Worm (Caenorhabditis elegans): ENCODE measurements around the gene fkh-7.

The fkh-7 gene

DNA sequence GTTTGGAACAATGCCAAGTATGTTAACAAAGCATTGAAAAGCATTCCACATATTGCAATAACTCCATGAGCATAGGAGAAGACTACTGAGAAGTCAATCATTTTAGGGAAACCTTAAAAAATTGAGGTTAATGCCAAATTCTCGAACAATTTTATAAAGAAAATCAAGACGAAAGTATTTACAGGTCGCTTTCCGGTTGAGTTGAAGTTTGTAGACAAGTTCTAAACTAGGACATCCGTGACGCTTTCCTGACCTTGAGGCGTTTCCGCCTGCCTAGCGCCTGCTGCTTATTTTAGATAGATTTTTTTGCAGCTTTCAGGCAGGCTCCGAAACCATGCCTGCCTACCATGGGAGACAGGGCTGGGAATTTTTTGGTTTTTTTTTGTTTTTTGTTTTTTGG, 51.1 kb downstream of the fkh-7 start, which contains the start of gene srd-13:
Gene srd-13 (minus strand): TSS at position 101 of the 400 bp plus-strand sequence.
- TF ChIP-seq med-1 (GFP tag; optimal IDR thresholded peaks at IDR 0.05; ENCODE audit: insufficient read depth), result no peak
- TF ChIP-seq T22C8.4 (GFP tag; IDR thresholded peaks at IDR 0.05), result no peak
- no peak for TF ChIP-seq cog-1 (tag; optimal IDR thresholded peaks at IDR 0.05)
- TF ChIP-seq ztf-23 (GFP tag; IDR thresholded peaks at IDR 0.05), result no peak
- TF ChIP-seq ztf-29 (GFP tag; IDR thresholded peaks at IDR 0.05), result no peak
- TF ChIP-seq flt-1 (GFP tag; IDR thresholded peaks at IDR 0.05), result no peak
- no peak for TF ChIP-seq ref-1 (GFP tag; conservative IDR thresholded peaks at IDR 0.05)
- TF ChIP-seq klf-2 (GFP tag; conservative IDR thresholded peaks at IDR 0.05), result no peak
- TF ChIP-seq tab-1 (GFP tag; IDR thresholded peaks at IDR 0.05), result no peak

DNA sequence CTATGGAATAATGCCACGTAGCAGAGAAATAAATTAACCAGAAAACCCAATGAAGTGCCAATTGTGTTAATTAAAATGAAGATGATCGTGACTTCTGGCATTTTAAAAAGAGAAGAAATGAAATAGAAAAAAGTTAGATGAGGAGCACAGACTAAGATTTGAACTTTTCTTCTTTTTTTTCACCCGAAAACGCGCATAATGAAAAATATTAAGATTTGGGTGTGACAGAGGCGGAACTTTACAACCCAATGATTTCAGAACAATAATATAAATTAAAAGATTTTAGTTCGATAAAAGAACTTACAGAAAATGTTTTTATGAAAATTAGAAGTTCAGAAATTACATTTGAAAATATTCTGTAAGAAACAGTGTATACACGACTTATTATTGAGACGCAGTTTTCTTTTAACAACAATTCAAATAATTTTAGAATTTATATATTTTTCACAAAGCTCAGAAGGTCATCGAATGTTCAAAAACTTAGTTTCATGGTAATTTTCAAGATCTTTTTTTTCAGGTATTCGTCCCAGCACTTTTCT, 61.1 kb downstream of the fkh-7 start, which contains the start of the genes srd-8 and B0547.2:
Gene srd-8 (minus strand): TSS at position 101 of the 539 bp plus-strand sequence.
Gene B0547.2 (plus strand): TSS at position 489 of the 539 bp plus-strand sequence.
- no peak for TF ChIP-seq T22C8.4 (GFP tag; IDR thresholded peaks at IDR 0.05)
- no peak for TF ChIP-seq tab-1 (GFP tag; IDR thresholded peaks at IDR 0.05)
- TF ChIP-seq cog-1 (tag; optimal IDR thresholded peaks at IDR 0.05), result no peak
- no peak for TF ChIP-seq ref-1 (GFP tag; conservative IDR thresholded peaks at IDR 0.05)
- no peak for TF ChIP-seq klf-2 (GFP tag; conservative IDR thresholded peaks at IDR 0.05)
- no peak for TF ChIP-seq med-1 (GFP tag; optimal IDR thresholded peaks at IDR 0.05; ENCODE audit: insufficient read depth)
- TF ChIP-seq ztf-23 (GFP tag; IDR thresholded peaks at IDR 0.05), result no peak
- no peak for TF ChIP-seq ztf-29 (GFP tag; IDR thresholded peaks at IDR 0.05)
- TF ChIP-seq flt-1 (GFP tag; IDR thresholded peaks at IDR 0.05), result no peak

DNA sequence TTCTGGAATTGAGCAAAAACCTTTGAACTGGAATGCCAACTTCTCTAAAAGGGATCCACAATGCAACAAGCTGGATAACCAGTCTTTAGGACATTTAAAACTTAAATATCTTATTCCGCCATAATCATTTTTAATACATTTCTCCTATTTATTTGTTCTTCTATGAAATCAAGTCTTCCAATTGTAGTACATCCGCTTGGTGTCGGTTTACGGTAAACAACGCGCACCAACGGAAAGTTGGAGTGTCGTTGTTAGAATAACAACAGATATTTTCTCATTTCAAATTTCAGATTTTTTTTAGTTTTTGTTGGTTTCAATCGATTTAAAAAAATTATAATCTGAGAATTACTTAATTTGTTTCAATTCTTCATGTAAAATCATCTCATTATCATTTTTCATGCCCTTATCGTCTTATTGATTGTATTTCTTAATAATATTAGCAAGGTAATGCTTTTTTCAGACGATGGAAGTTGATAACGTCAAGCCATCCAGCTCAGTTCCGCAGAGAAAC, 64.6 kb downstream of the fkh-7 start, which contains the start of gene csn-5:
Gene csn-5 (plus strand): TSS at position 461 of the 511 bp plus-strand sequence.
- no peak for TF ChIP-seq tab-1 (GFP tag; IDR thresholded peaks at IDR 0.05)
- TF ChIP-seq ztf-23 (GFP tag; IDR thresholded peaks at IDR 0.05), result no peak
- TF ChIP-seq flt-1 (GFP tag; IDR thresholded peaks at IDR 0.05), result no peak
- TF ChIP-seq med-1 (GFP tag; optimal IDR thresholded peaks at IDR 0.05; ENCODE audit: insufficient read depth), result no peak
- TF ChIP-seq klf-2 (GFP tag; conservative IDR thresholded peaks at IDR 0.05), result no peak
- TF ChIP-seq T22C8.4 (GFP tag; IDR thresholded peaks at IDR 0.05), result no peak
- TF ChIP-seq ztf-29 (GFP tag; IDR thresholded peaks at IDR 0.05), result no peak
- TF ChIP-seq ref-1 (GFP tag; conservative IDR thresholded peaks at IDR 0.05), result no peak

DNA sequence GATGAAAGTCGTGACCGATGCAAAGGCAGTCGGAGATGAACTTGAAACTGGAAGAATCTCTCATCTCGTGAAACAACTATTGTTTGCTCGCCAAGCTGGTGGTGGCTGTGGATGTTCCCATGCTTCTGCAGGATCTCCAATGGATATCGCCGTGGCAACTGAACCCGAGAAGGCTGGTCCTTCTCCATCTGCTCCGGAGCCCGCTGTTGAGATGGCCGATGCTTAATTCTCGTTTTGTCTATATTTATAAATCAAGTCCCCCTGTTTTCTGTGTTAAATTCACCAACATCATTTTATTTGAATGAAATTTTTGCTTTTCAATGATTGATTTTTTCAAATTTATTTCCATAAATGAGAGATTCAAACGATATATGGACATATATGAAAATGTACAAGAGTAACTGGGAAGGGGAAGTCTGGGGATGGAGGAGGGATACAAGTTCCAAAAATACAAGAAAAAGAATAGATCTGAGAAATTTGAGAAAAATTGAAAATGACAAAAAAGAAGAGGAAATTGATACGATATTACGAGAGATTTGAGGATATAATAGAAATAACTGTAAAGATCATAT, 66.4 kb downstream of the fkh-7 start:
- no peak for TF ChIP-seq tab-1 (GFP tag; IDR thresholded peaks at IDR 0.05)
- no peak for TF ChIP-seq ztf-23 (GFP tag; IDR thresholded peaks at IDR 0.05)
- no peak for TF ChIP-seq ref-1 (GFP tag; conservative IDR thresholded peaks at IDR 0.05)
- no peak for TF ChIP-seq flt-1 (GFP tag; IDR thresholded peaks at IDR 0.05)
- no peak for TF ChIP-seq cog-1 (tag; optimal IDR thresholded peaks at IDR 0.05)
- no peak for TF ChIP-seq klf-2 (GFP tag; conservative IDR thresholded peaks at IDR 0.05)
- TF ChIP-seq ztf-29 (GFP tag; IDR thresholded peaks at IDR 0.05), result no peak
- TF ChIP-seq T22C8.4 (GFP tag; IDR thresholded peaks at IDR 0.05), result no peak
- no peak for TF ChIP-seq med-1 (GFP tag; optimal IDR thresholded peaks at IDR 0.05; ENCODE audit: insufficient read depth)

DNA sequence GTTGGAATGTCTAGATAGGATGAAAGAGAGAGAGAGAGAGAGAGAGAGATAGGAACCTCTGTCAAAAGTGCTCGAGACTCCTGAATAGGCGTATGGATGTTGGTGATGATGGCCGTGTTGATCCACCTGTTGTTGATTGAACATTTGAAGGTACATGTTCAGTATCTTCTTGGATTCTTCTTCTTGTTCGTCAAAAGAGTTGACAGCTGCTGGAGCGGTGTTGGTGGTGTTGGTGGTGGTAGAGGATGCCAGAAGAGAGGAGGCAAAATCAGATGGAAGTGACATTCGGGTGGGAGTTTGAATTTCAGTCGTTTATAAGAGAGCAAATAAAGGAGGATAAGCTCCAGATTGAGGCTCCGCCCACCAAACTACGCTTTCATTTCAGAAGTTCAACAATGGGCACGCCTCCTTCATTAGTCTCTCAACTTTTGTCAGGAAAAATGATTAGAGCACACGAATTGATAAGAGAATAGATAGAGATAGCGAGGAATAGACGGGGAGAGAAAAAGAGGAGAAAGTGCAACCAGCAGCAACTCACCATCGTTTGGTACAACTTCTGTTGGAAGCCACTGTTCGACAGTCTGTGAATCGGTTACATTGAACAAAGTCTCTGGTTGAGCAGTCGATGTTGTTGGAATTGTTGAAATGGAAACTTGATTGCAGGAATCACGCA, 68.5 kb downstream of the fkh-7 start:
- TF ChIP-seq ztf-23 (GFP tag; IDR thresholded peaks at IDR 0.05), result no peak
- TF ChIP-seq tab-1 (GFP tag; IDR thresholded peaks at IDR 0.05), result no peak
- no peak for TF ChIP-seq ztf-29 (GFP tag; IDR thresholded peaks at IDR 0.05)
- no peak for TF ChIP-seq T22C8.4 (GFP tag; IDR thresholded peaks at IDR 0.05)
- no peak for TF ChIP-seq ref-1 (GFP tag; conservative IDR thresholded peaks at IDR 0.05)
- no peak for TF ChIP-seq klf-2 (GFP tag; conservative IDR thresholded peaks at IDR 0.05)
- TF ChIP-seq cog-1 (tag; optimal IDR thresholded peaks at IDR 0.05), result no peak

DNA sequence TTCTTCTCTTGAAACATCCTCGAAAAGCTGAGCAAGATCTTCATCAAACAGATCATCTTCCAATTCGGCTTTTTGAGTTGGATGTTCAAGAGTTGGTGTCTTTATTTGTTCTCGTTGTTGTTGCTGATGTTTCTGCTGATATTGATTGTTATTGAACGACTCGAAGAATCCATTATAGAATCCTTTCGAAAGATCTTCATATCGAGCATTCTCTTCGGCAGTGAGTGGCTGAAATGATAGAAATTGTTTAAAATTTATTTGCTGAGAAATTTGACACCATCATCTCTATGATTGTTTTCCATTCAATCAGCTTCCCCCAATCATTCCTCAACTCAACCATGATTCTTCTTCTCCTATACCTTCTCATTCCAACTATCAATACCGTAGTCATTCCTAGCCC, 69.2 kb downstream of the fkh-7 start, which contains the start of gene clec-178:
Gene clec-178 (plus strand): TSS at position 301 of the 400 bp plus-strand sequence.
- TF ChIP-seq med-1 (GFP tag; optimal IDR thresholded peaks at IDR 0.05; ENCODE audit: insufficient read depth), result no peak
- no peak for TF ChIP-seq klf-2 (GFP tag; conservative IDR thresholded peaks at IDR 0.05)
- no peak for TF ChIP-seq tab-1 (GFP tag; IDR thresholded peaks at IDR 0.05)
- TF ChIP-seq cog-1 (tag; optimal IDR thresholded peaks at IDR 0.05), result no peak
- TF ChIP-seq T22C8.4 (GFP tag; IDR thresholded peaks at IDR 0.05), result no peak
- TF ChIP-seq ref-1 (GFP tag; conservative IDR thresholded peaks at IDR 0.05), result no peak
- no peak for TF ChIP-seq ztf-29 (GFP tag; IDR thresholded peaks at IDR 0.05)
- TF ChIP-seq flt-1 (GFP tag; IDR thresholded peaks at IDR 0.05), result no peak
- TF ChIP-seq ztf-23 (GFP tag; IDR thresholded peaks at IDR 0.05), result no peak

DNA sequence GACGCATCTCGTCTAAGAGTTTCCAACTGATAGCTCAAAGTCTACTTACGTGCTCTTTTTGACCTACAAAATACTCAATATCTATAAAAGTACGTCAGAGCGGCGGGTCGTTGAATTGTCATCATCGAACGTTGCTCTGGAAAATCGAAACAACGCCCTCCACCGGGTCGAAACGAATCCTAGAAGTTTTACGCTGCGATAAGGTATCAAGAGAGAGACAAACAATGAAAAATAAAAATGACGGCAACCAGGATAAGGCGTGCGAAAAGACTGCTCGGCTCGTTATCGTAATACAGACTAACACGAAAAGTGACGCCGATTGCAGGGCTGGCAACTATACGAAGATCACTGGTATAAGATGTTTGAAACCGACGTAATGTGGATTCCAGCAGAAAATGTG, 69.7 kb downstream of the fkh-7 start:
- no peak for TF ChIP-seq med-1 (GFP tag; optimal IDR thresholded peaks at IDR 0.05; ENCODE audit: insufficient read depth)
- TF ChIP-seq ztf-29 (GFP tag; IDR thresholded peaks at IDR 0.05), result no peak
- no peak for TF ChIP-seq ref-1 (GFP tag; conservative IDR thresholded peaks at IDR 0.05)
- no peak for TF ChIP-seq cog-1 (tag; optimal IDR thresholded peaks at IDR 0.05)
- no peak for TF ChIP-seq ztf-23 (GFP tag; IDR thresholded peaks at IDR 0.05)
- TF ChIP-seq tab-1 (GFP tag; IDR thresholded peaks at IDR 0.05), result no peak

DNA sequence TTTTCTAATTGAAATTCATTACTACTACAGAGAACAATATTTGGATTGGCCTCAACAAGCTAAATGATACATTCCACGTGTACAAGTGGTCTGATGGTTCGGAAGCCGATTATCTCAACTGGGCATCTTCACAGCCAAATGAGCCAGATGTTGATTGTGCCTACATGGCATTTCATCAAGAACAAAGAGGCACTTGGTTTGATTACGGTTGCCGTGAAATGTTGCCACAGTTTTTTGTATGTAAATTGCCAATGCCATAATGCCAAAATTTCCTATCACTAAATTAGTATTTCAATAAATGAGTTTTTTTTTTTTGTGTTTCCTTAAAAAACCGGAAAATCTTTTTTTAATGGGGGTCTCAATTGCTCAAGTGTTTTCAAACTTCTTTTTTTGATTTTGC, 70.2 kb downstream of the fkh-7 start:
- TF ChIP-seq cog-1 (tag; optimal IDR thresholded peaks at IDR 0.05), result no peak
- TF ChIP-seq med-1 (GFP tag; optimal IDR thresholded peaks at IDR 0.05; ENCODE audit: insufficient read depth), result no peak
- no peak for TF ChIP-seq klf-2 (GFP tag; conservative IDR thresholded peaks at IDR 0.05)
- TF ChIP-seq flt-1 (GFP tag; IDR thresholded peaks at IDR 0.05), result no peak
- no peak for TF ChIP-seq tab-1 (GFP tag; IDR thresholded peaks at IDR 0.05)
- no peak for TF ChIP-seq ztf-23 (GFP tag; IDR thresholded peaks at IDR 0.05)
- no peak for TF ChIP-seq T22C8.4 (GFP tag; IDR thresholded peaks at IDR 0.05)
- no peak for TF ChIP-seq ref-1 (GFP tag; conservative IDR thresholded peaks at IDR 0.05)
- no peak for TF ChIP-seq ztf-29 (GFP tag; IDR thresholded peaks at IDR 0.05)

DNA sequence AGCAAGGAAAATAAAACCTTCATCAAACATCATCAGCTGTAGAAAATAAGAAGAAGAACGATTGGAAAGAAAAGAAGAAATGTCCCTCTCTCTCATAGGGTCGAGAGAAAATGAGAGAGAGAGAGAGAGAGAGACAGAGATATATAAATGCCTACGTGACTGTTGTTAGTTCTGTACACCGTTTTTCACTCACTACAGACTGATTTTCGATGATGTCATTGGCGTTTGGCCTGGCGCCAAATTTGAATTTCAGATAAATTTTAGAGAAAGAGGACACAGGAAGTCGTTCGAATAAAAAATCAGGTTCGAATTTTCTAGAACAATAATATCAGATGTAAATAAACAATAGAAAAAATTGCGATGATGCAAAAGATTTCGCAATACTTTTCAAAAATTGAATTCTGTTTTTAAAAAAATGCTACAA, 71.5 kb downstream of the fkh-7 start:
- TF ChIP-seq flt-1 (GFP tag; IDR thresholded peaks at IDR 0.05) (no peak), ref-1 (GFP tag; conservative IDR thresholded peaks at IDR 0.05) (no peak), med-1 (GFP tag; optimal IDR thresholded peaks at IDR 0.05; ENCODE audit: insufficient read depth) (no peak), ztf-29 (GFP tag; IDR thresholded peaks at IDR 0.05) (no peak), T22C8.4 (GFP tag; IDR thresholded peaks at IDR 0.05) (no peak), ztf-23 (GFP tag; IDR thresholded peaks at IDR 0.05) (no peak)
